Worm (Caenorhabditis elegans) whole organism, L4/young adult: ENCODE measurements around the gene elt-4.

Experiments used
- W03F9.2 ChIP-seq: fragments of 150-350 bp; optimal IDR thresholded peaks from 2 replicates; lab custom pipeline; 2014; ENCODE audit warnings: missing biosample characterization, missing genetic modification characterization
- dao-5 ChIP-seq: sonication (generic microtip); optimal IDR thresholded peaks from 2 replicates; lab custom pipeline; 2016; ENCODE audit warnings: missing genotype, missing genetic modification characterization, moderate library complexity, missing compliant biosample characterization
- him-1 ChIP-seq: sonication (generic microtip); optimal IDR thresholded peaks from 2 replicates; lab custom pipeline; 2016; ENCODE audit warnings: missing genotype, missing genetic modification reagents, missing genetic modification characterization, missing compliant biosample characterization

DNA sequence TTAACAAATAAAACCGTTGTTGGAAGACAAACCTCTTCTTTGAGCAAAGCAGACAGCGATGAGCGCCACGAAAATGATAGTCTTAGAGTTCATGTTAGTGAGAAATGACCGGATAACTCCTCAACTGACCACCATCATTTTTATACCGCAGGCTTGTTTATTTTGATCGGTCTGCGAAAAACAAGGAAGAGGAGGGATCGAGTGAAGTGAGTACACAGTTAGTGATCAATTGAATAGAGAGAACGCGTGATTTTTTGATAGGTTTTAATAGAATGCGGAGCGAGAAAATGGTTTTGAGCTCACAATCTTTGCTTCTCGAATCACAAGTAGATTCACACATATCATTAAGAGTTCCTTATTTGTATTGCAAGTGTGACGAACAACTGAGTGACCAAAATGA lies 46.0 kb downstream of the elt-4 start, which contains the start of gene F14F3.4:
- no peak for TF ChIP-seq him-1
- no peak for TF ChIP-seq W03F9.2 (tag; lab: Kevin White, UChicago)
- TF ChIP-seq dao-5 (tag; lab: Kevin White, UChicago), result no peak
